Worm (Caenorhabditis elegans) whole organism, young adult: ENCODE data around the gene ZK856.16.

Source experiments
- B0261.1 ChIP-seq: sonication (generic microtip); optimal IDR thresholded peaks from 2 replicates; lab custom pipeline; 2016; ENCODE audit warnings: mild to moderate bottlenecking, missing genetic modification characterization, moderate library complexity, missing compliant biosample characterization
- F39B2.1 ChIP-seq: fragments of 200-800 bp; sonication (Bioruptor generic); IDR thresholded peaks from 2 replicates; pipeline ENCODE4 v1.3.6; 2022; ENCODE audit warnings: missing genetic modification reagents, missing genetic modification characterization, missing compliant biosample characterization
- F52B5.7 ChIP-seq: sonication (generic microtip); optimal IDR thresholded peaks from 2 replicates; lab custom pipeline; 2016; ENCODE audit warnings: mild to moderate bottlenecking, missing genetic modification characterization, missing compliant biosample characterization
- F57C9.4 ChIP-seq: sonication (generic microtip); optimal IDR thresholded peaks from 2 replicates; lab custom pipeline; 2017; ENCODE audit warnings: mild to moderate bottlenecking, missing genetic modification characterization, missing compliant biosample characterization
- K11D2.4 ChIP-seq: fragments of 200-800 bp; sonication (Bioruptor generic); IDR thresholded peaks from 2 replicates; pipeline ENCODE4 v1.3.6; 2022; ENCODE audit warnings: missing genetic modification reagents, missing genetic modification characterization, missing compliant biosample characterization
- Y56A3A.18 ChIP-seq: fragments of 200-800 bp; sonication (Bioruptor generic); IDR thresholded peaks from 2 replicates; pipeline ENCODE4 v1.3.6; 2022; ENCODE audit warnings: missing genetic modification reagents, missing genetic modification characterization, missing compliant biosample characterization
- Y67H2A.10 ChIP-seq: fragments of 200-800 bp; sonication (Bioruptor generic); conservative IDR thresholded peaks from 2 replicates; pipeline ENCODE4 v1.3.6; 2022; ENCODE audit warnings: missing genetic modification reagents, missing genetic modification characterization, missing compliant biosample characterization
- Y79H2A.3 ChIP-seq: fragments of 200-800 bp; sonication (Bioruptor generic); conservative IDR thresholded peaks from 2 replicates; pipeline ENCODE4 v1.3.6; 2022; ENCODE audit warnings: missing genetic modification reagents, missing genetic modification characterization, missing compliant biosample characterization
- Y95B8A.8 ChIP-seq: fragments of 200-800 bp; sonication (Bioruptor generic); IDR thresholded peaks from 2 replicates; pipeline ENCODE4 v1.3.6; 2022; ENCODE audit warnings: missing genetic modification reagents, missing genetic modification characterization, missing compliant biosample characterization
- aptf-3 ChIP-seq: fragments of 200-800 bp; sonication (Bioruptor generic); IDR thresholded peaks from 2 replicates; pipeline ENCODE4 v1.3.6; 2022; ENCODE audit warnings: missing genetic modification characterization, missing compliant biosample characterization
- atf-7 ChIP-seq: sonication (generic microtip); optimal IDR thresholded peaks from 2 replicates; lab custom pipeline; 2017; ENCODE audit warnings: mild to moderate bottlenecking, missing genetic modification characterization, missing compliant biosample characterization
- athp-1 ChIP-seq: sonication (generic microtip); optimal IDR thresholded peaks from 2 replicates; lab custom pipeline; 2017; ENCODE audit warnings: mild to moderate bottlenecking, missing genetic modification characterization, missing compliant biosample characterization
- attf-3 ChIP-seq: fragments of 200-800 bp; sonication (Bioruptor generic); conservative IDR thresholded peaks from 2 replicates; pipeline ENCODE4 v1.3.6; 2022; ENCODE audit warnings: missing genetic modification reagents, missing genetic modification characterization, missing compliant biosample characterization
- attf-6 ChIP-seq: fragments of 200-800 bp; sonication (Bioruptor generic); IDR thresholded peaks from 2 replicates; pipeline ENCODE4 v1.3.6; 2022; ENCODE audit warnings: missing genetic modification reagents, missing genetic modification characterization, missing compliant biosample characterization
- ccch-3 ChIP-seq: fragments of 200-800 bp; sonication (Bioruptor generic); optimal IDR thresholded peaks from 2 replicates; lab custom pipeline; 2018; ENCODE audit warnings: mild to moderate bottlenecking, missing genetic modification characterization, missing compliant biosample characterization
- cebp-1 ChIP-seq, 2 experiments: fragments of 200-800 bp in 1 of 2; sonication (Bioruptor generic) in 1 of 2; sonication (generic microtip) in 1 of 2; IDR thresholded peaks in 1 of 2; optimal IDR thresholded peaks in 1 of 2; 2 replicates each; pipeline versions ENCODE4 v1.3.6 to Lab custom; 2017 to 2022; ENCODE audit warnings: missing compliant biosample characterization in 2 of 2, missing genetic modification characterization in 2 of 2, mild to moderate bottlenecking in 1 of 2, missing genetic modification reagents in 1 of 2, moderate library complexity in 1 of 2
- ceh-79 ChIP-seq: sonication (generic microtip); optimal IDR thresholded peaks from 2 replicates; lab custom pipeline; 2017; ENCODE audit warnings: mild to moderate bottlenecking, missing genetic modification characterization, missing compliant biosample characterization
- ceh-91 ChIP-seq: fragments of 200-800 bp; sonication (Bioruptor generic); IDR thresholded peaks from 2 replicates; pipeline ENCODE4 v1.3.6; 2022; ENCODE audit warnings: missing genetic modification reagents, missing genetic modification characterization, missing compliant biosample characterization
- die-1 ChIP-seq: sonication (generic microtip); optimal IDR thresholded peaks from 2 replicates; lab custom pipeline; 2016; ENCODE audit warnings: missing genotype, mild to moderate bottlenecking, missing genetic modification characterization, missing compliant biosample characterization
- dox-1 ChIP-seq: fragments of 200-800 bp; sonication (Bioruptor generic); IDR thresholded peaks from 2 replicates; pipeline ENCODE4 v1.3.6; 2022; ENCODE audit warnings: missing genetic modification reagents, missing genetic modification characterization, missing compliant biosample characterization
- efl-1 ChIP-seq: fragments of 150-350 bp; optimal IDR thresholded peaks from 2 replicates; lab custom pipeline; 2014; ENCODE audit warnings: missing biosample characterization, missing genetic modification reagents, missing genetic modification characterization
- hlh-12 ChIP-seq: sonication (generic microtip); optimal IDR thresholded peaks from 2 replicates; lab custom pipeline; 2016; ENCODE audit warnings: missing genetic modification characterization, missing compliant biosample characterization
- hlh-26 ChIP-seq: fragments of 200-800 bp; sonication (Bioruptor generic); conservative IDR thresholded peaks from 2 replicates; pipeline ENCODE4 v1.3.6; 2022; ENCODE audit warnings: missing genetic modification reagents, missing genetic modification characterization, missing compliant biosample characterization
- hmg-20 ChIP-seq: fragments of 200-800 bp; sonication (Bioruptor generic); IDR thresholded peaks from 2 replicates; pipeline ENCODE4 v1.3.6; 2022; ENCODE audit warnings: missing genetic modification reagents, missing genetic modification characterization, missing compliant biosample characterization
- hrde-1 ChIP-seq: sonication (generic microtip); optimal IDR thresholded peaks from 2 replicates; lab custom pipeline; 2016; ENCODE audit warnings: missing genetic modification characterization, mild to moderate bottlenecking, missing compliant biosample characterization, moderate library complexity, missing genotype, missing genetic modification reagents, borderline replicate concordance
- hsf-1 ChIP-seq: fragments of 200-800 bp; sonication (Bioruptor generic); IDR thresholded peaks from 2 replicates; pipeline ENCODE4 v1.3.6; 2022; ENCODE audit warnings: missing genetic modification reagents, missing genetic modification characterization, missing compliant biosample characterization
- lag-1 ChIP-seq: fragments of 200-800 bp; sonication (Bioruptor generic); IDR thresholded peaks from 2 replicates; pipeline ENCODE4 v1.3.6; 2022; ENCODE audit warnings: missing genetic modification reagents, missing genetic modification characterization, missing compliant biosample characterization
- lsy-27 ChIP-seq: sonication (generic microtip); optimal IDR thresholded peaks from 2 replicates; lab custom pipeline; 2017; ENCODE audit warnings: missing genetic modification characterization, mild to moderate bottlenecking, missing compliant biosample characterization, antibody characterized with exemption, missing genotype, borderline replicate concordance; ENCODE audit not compliant: insufficient read depth
- madf-3 ChIP-seq: fragments of 200-800 bp; sonication (Bioruptor generic); IDR thresholded peaks from 2 replicates; pipeline ENCODE4 v1.3.6; 2022; ENCODE audit warnings: missing genetic modification reagents, missing genetic modification characterization, missing compliant biosample characterization
- mel-28 ChIP-seq: sonication (generic microtip); optimal IDR thresholded peaks from 2 replicates; lab custom pipeline; 2016; ENCODE audit warnings: borderline replicate concordance, mild to moderate bottlenecking, missing genetic modification characterization, missing compliant biosample characterization
- nfya-1 ChIP-seq: sonication (generic microtip); optimal IDR thresholded peaks from 2 replicates; lab custom pipeline; 2017; ENCODE audit warnings: antibody characterized with exemption, missing compliant biosample characterization, missing genetic modification characterization, borderline replicate concordance; ENCODE audit not compliant: insufficient read depth
- nfya-2 ChIP-seq: fragments of 200-800 bp; sonication (Bioruptor generic); IDR thresholded peaks from 2 replicates; pipeline ENCODE4 v1.3.6; 2022; ENCODE audit warnings: missing genetic modification reagents, missing genetic modification characterization, missing compliant biosample characterization
- nhr-80 ChIP-seq: sonication (generic microtip); optimal IDR thresholded peaks from 2 replicates; lab custom pipeline; 2016; ENCODE audit warnings: missing genetic modification characterization, missing compliant biosample characterization
- pha-4 ChIP-seq: fragments of 150-350 bp; sonication (generic microtip); optimal IDR thresholded peaks from 2 replicates; lab custom pipeline; 2014; ENCODE audit warnings: missing biosample characterization, missing genetic modification reagents, missing genetic modification characterization
- snpc-1.1 ChIP-seq: sonication (generic microtip); optimal IDR thresholded peaks from 2 replicates; lab custom pipeline; 2017; ENCODE audit warnings: missing genetic modification characterization, mild to moderate bottlenecking, missing compliant biosample characterization, antibody characterized with exemption, moderate library complexity, missing genotype, missing genetic modification reagents; ENCODE audit not compliant: insufficient read depth
- snpc-4 ChIP-seq, 5 experiments: fragments of 150-350 bp in 1 of 5; sonication (generic microtip) in 4 of 5; optimal IDR thresholded peaks; 2 replicates each; lab custom pipeline; 2014 to 2018; ENCODE audit warnings: missing genetic modification characterization in 5 of 5, missing biosample characterization in 3 of 5, antibody characterized with exemption in 2 of 5, mild to moderate bottlenecking in 2 of 5, missing compliant biosample characterization in 2 of 5, missing genotype in 2 of 5, moderate library complexity in 2 of 5, missing genetic modification reagents in 1 of 5
- somi-1 ChIP-seq: fragments of 200-800 bp; sonication (Bioruptor generic); optimal IDR thresholded peaks from 2 replicates; lab custom pipeline; 2018; ENCODE audit warnings: mild to moderate bottlenecking, missing genetic modification characterization, missing compliant biosample characterization
- unc-130 ChIP-seq: sonication (generic microtip); optimal IDR thresholded peaks from 2 replicates; lab custom pipeline; 2016; ENCODE audit warnings: missing genetic modification reagents, missing genetic modification characterization, missing compliant biosample characterization
- zfh-2 ChIP-seq: fragments of 200-800 bp; sonication (Bioruptor generic); conservative IDR thresholded peaks from 2 replicates; pipeline ENCODE4 v1.3.6; 2022; ENCODE audit warnings: missing genetic modification reagents, missing genetic modification characterization, missing compliant biosample characterization
- zim-3 ChIP-seq: sonication (generic microtip); optimal IDR thresholded peaks from 2 replicates; lab custom pipeline; 2017; ENCODE audit warnings: mild to moderate bottlenecking, missing genetic modification characterization, moderate library complexity, missing compliant biosample characterization
- ztf-18 ChIP-seq: sonication (generic microtip); optimal IDR thresholded peaks from 2 replicates; lab custom pipeline; 2016; ENCODE audit warnings: missing genotype, mild to moderate bottlenecking, missing genetic modification characterization, missing compliant biosample characterization
- ztf-26 ChIP-seq: sonication (generic microtip); optimal IDR thresholded peaks from 2 replicates; lab custom pipeline; 2017; ENCODE audit warnings: missing genetic modification characterization, missing compliant biosample characterization
- ztf-3 ChIP-seq: fragments of 200-800 bp; sonication (Bioruptor generic); optimal IDR thresholded peaks from 2 replicates; lab custom pipeline; 2018; ENCODE audit warnings: mild to moderate bottlenecking, missing genetic modification characterization, missing compliant biosample characterization

The ZK856.16 gene

DNA sequence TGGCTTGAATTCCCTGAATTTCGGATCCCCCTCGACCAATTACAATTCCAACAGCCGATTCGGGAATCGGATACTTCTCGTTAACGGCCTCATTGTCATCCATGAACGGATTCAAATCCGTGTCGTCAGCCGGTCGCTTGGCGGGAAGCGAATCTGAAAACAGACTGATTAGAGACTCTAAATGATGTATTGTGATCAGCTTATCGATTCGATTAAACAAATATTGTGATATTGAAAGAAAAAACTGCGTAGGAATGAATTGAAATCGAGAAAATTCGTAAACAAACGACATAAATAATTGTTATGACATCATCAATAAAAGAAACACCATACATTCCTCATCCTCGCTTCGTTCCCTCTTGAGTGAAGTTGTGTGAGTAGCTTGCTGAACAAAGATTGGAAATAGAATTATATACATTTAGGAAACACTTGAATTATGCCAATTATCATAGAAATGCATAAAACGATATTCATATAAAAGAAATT lies 32.6 kb upstream of the ZK856.16 start (continued):
- TF ChIP-seq dox-1, result peak; percentile 30; the same call in 1 of the 2 replicates
- TF ChIP-seq Y95B8A.8 (GFP tag; lab: Robert Waterston, UW), result peak; percentile 85; the same call in 1 of the 2 replicates
- 0 out of 2 replicates have a peak, but pooled peaks have one; percentile 12 for TF ChIP-seq cebp-1 (GFP tag; IDR thresholded peaks at IDR 0.05; lab: Robert Waterston, UW)
- TF ChIP-seq cebp-1 (tag; optimal IDR thresholded peaks at IDR 0.05; lab: Kevin White, UChicago), result peak; percentile 57
- peak; percentile 14; the same call in 1 of the 2 replicates for TF ChIP-seq ceh-91 (GFP tag; lab: Robert Waterston, UW)
- 0 out of 2 replicates have a peak, but pooled peaks have one; percentile 63 for TF ChIP-seq hsf-1 (GFP tag; lab: Robert Waterston, UW)
- no peak for TF ChIP-seq lag-1
- TF ChIP-seq F52B5.7 (tag; lab: Kevin White, UChicago), result peak; percentile 91
- TF ChIP-seq ztf-26 (tag; lab: Kevin White, UChicago), result no peak
- TF ChIP-seq nfya-1 (tag; lab: Kevin White, UChicago), result no peak
- peak; percentile 4 for TF ChIP-seq zim-3
- peak; percentile 27 for TF ChIP-seq die-1 (tag; lab: Kevin White, UChicago)
- peak; percentile 83 for TF ChIP-seq ceh-79 (tag; lab: Kevin White, UChicago)
- TF ChIP-seq snpc-4 (GFP tag; optimal IDR thresholded peaks at IDR 0.05; lab: Kevin White, UChicago), result no peak
- TF ChIP-seq snpc-4 (tag; optimal IDR thresholded peaks at IDR 0.05; lab: Kevin White, UChicago), result peak in 1 of 4 experiments; percentile 2
- TF ChIP-seq ccch-3, result no peak
- TF ChIP-seq B0261.1, result peak; percentile 9
- TF ChIP-seq ztf-18, result peak; percentile 7
- peak; percentile 73 for TF ChIP-seq atf-7 (tag; lab: Kevin White, UChicago)
- peak; percentile 73; the same call in 1 of the 2 replicates for TF ChIP-seq attf-6 (GFP tag; lab: Robert Waterston, UW)
- TF ChIP-seq madf-3 (GFP tag; lab: Robert Waterston, UW), result peak; percentile 88
- TF ChIP-seq Y56A3A.18 (GFP tag; lab: Robert Waterston, UW), result peak; percentile 59
- TF ChIP-seq pha-4, result no peak
- TF ChIP-seq, all 124 proteins: peak for 46

DNA sequence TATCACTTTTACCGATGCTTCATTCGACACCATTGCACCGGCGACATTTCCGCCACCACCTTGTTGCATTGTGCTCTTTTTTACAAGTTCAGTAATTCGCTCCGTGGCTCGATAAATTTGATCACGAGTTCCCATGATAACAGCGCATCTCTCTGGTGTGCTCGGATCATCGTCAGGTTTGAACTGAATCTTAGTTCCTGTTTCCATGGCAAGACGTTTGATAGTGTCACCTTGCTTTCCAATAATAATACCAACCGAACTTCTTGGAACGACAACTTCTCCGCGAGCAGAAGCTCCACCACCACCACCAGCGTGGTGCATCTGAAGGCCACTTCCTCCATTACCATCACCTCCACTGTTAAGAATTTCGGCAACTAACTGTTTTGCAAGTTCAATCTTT lies 31.8 kb upstream of the ZK856.16 start:
- TF ChIP-seq attf-3 (GFP tag; lab: Robert Waterston, UW) (no peak), snpc-1.1 (tag; lab: Kevin White, UChicago) (no peak), Y67H2A.10 (no peak), hrde-1 (tag; lab: Kevin White, UChicago) (no peak), hmg-20 (GFP tag; lab: Robert Waterston, UW) (no peak), atf-7 (tag; lab: Kevin White, UChicago) (no peak), somi-1 (GFP tag; lab: Kevin White, UChicago) (no peak), efl-1 (GFP tag; lab: Kevin White, UChicago) (no peak), ztf-18 (no peak), hlh-26 (GFP tag; lab: Robert Waterston, UW) (no peak), zim-3 (no peak), athp-1 (tag; lab: Kevin White, UChicago) (no peak), F52B5.7 (tag; lab: Kevin White, UChicago) (no peak), F57C9.4 (no peak), lsy-27 (tag; lab: Kevin White, UChicago) (no peak), F39B2.1 (GFP tag; lab: Robert Waterston, UW) (no peak), cebp-1 (GFP tag; IDR thresholded peaks at IDR 0.05; lab: Robert Waterston, UW) (no peak), cebp-1 (tag; optimal IDR thresholded peaks at IDR 0.05; lab: Kevin White, UChicago) (no peak)
- TF ChIP-seq, all 124 proteins: peak for 0

DNA sequence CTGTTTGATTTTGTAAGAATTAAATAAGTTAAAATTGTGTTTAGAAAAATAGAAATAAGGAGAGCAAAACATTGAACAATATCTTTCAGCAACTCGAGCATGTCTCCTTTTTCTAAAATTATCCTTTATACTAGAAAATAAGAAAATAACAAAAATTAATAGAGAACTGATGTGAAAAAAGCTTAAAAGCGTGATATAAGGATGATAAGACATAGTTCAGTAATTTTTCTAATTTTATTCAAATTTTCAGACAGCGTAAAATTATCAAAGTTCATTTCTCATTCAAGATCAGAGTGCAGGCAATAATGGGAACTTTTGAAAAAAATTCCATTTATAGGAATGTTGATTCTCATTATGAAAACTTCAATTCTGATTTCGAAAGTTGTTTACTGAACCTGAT lies 27.9 kb upstream of the ZK856.16 start, which contains the start of gene str-182:
TSS of gene str-182 (minus strand) at position 101 of the 400 bp plus-strand sequence.
- TF ChIP-seq unc-130 (GFP tag; lab: Kevin White, UChicago) (no peak), Y95B8A.8 (GFP tag; lab: Robert Waterston, UW) (no peak), snpc-4 (GFP tag; optimal IDR thresholded peaks at IDR 0.05; lab: Kevin White, UChicago) (no peak), snpc-4 (tag; optimal IDR thresholded peaks at IDR 0.05; lab: Kevin White, UChicago) (no peak), mel-28 (tag; lab: Kevin White, UChicago) (no peak), hsf-1 (GFP tag; lab: Robert Waterston, UW) (no peak), nfya-2 (GFP tag; lab: Robert Waterston, UW) (no peak), aptf-3 (GFP tag; lab: Robert Waterston, UW) (no peak), nhr-80 (no peak), zfh-2 (GFP tag; lab: Robert Waterston, UW) (no peak), hlh-12 (no peak), ztf-18 (no peak), attf-3 (GFP tag; lab: Robert Waterston, UW) (no peak), K11D2.4 (GFP tag; lab: Robert Waterston, UW) (no peak), Y79H2A.3 (no peak), ztf-3 (no peak)
- TF ChIP-seq, all 124 proteins: peak for 0
